Worm (Caenorhabditis elegans) whole organism, midembryonic: ENCODE results near the gene B0361.9.

Experiments
- T22C8.4 ChIP-seq: fragments of 200-800 bp; sonication (Bioruptor generic); IDR thresholded peaks from 2 replicates; pipeline ENCODE4 v1.3.6; 2022; ENCODE audit warnings: missing genetic modification characterization, missing compliant biosample characterization
- flt-1 ChIP-seq: fragments of 200-800 bp; sonication (Bioruptor generic); IDR thresholded peaks from 2 replicates; pipeline ENCODE4 v1.3.6; 2022; ENCODE audit warnings: missing genetic modification characterization, missing compliant biosample characterization

- TF ChIP-seq flt-1 (no peak), T22C8.4 (GFP tag; lab: Robert Waterston, UW) (no peak)
Observed at ce11 chrIII:7347049-7347448, 47.6 kb upstream of the B0361.9 start, which contains the start of gene F08F8.7.
